Fruit fly (Drosophila melanogaster): Measurements from ENCODE around the gene CG42747.

The CG42747 gene

DNA sequence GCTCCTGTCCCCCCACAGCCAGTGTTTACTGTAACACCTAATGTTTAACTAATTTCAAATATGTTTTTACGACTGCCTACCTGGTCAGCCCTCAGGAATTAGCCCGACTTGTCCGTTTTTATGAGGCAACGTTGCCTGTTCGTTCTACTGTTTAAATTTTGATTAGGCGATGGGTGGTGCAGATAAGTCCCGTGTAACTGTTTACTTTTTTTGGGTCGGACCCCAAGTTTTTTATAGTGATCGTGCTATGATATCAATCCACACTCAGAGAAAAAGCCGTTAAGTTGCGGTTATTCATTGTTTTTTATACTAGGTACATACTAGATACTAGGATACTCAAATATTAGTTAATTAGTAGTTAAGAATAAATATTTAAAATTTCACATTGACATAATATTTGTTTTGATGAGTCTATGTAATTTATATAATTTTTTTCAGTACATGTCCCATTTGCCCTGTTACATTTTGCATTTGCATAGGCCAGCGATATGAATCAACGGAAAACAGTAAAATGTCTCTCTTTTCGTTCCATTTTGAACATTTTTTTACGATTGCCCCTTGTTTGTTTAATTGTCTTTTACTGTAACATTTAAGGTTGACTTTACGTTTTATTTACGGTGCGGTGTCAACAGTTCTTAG, 67.4 kb downstream of the CG42747 start (continued):
- TF ChIP-seq Dek (tag; optimal IDR thresholded peaks at IDR 0.05) (peak; percentile 25), tll (GFP tag; optimal IDR thresholded peaks at IDR 0.05) (peak in 1 of 2 experiments; percentile 46), E2f1 (GFP tag; IDR thresholded peaks at IDR 0.05) (peak; percentile 49; the same call in 1 of the 2 replicates), CG9797 (GFP tag; optimal IDR thresholded peaks at IDR 0.05) (no peak), Sin3A (optimal IDR thresholded peaks at IDR 0.05) (no peak), Awh (GFP tag; IDR thresholded peaks at IDR 0.05) (peak; percentile 59), zf30C (GFP tag; optimal IDR thresholded peaks at IDR 0.05) (peak; percentile 78), Oaz (GFP tag; IDR thresholded peaks at IDR 0.05) (no peak), bab2 (GFP tag; optimal IDR thresholded peaks at IDR 0.05) (peak; percentile 30), CG14667 (GFP tag; IDR thresholded peaks at IDR 0.05) (peak; percentile 56), CG3847 (GFP tag; IDR thresholded peaks at IDR 0.05) (0 out of 2 replicates have a peak, but pooled peaks have one; percentile 19), shn (GFP tag; optimal IDR thresholded peaks at IDR 0.05) (no peak), CG9727 (GFP tag; optimal IDR thresholded peaks at IDR 0.05) (peak; percentile 82), sr (GFP tag; IDR thresholded peaks at IDR 0.05) (no peak), CG10565 (GFP tag; optimal IDR thresholded peaks at IDR 0.05) (no peak), CG17912 (GFP tag; optimal IDR thresholded peaks at IDR 0.05) (no peak), CG13424 (tag; optimal IDR thresholded peaks at IDR 0.05) (peak; percentile 79), zfh2 (GFP tag; optimal IDR thresholded peaks at IDR 0.05) (no peak), CG6272 (GFP tag; IDR thresholded peaks at IDR 0.05) (0 out of 2 replicates have a peak, but pooled peaks have one; percentile 15), CG17612 (GFP tag; IDR thresholded peaks at IDR 0.05) (no peak), ems (GFP tag; optimal IDR thresholded peaks at IDR 0.05) (no peak), lmd (GFP tag; IDR thresholded peaks at IDR 0.05) (peak; percentile 54; the same call in 1 of the 2 replicates), gcm2 (GFP tag; optimal IDR thresholded peaks at IDR 0.05) (peak; percentile 10), CG8944 (GFP tag; optimal IDR thresholded peaks at IDR 0.05) (no peak), C15 (GFP tag; IDR thresholded peaks at IDR 0.05) (no peak), pan (optimal IDR thresholded peaks at IDR 0.05) (no peak), pan (GFP tag; optimal IDR thresholded peaks at IDR 0.05 in 1 of 2, IDR thresholded peaks at IDR 0.05 in 1 of 2) (peak in 1 of 2 experiments; percentile 59), yki (optimal IDR thresholded peaks at IDR 0.05) (no peak), Camta (GFP tag; optimal IDR thresholded peaks at IDR 0.05) (no peak), CG5180 (GFP tag; optimal IDR thresholded peaks at IDR 0.05) (no peak), CG11398 (GFP tag; optimal IDR thresholded peaks at IDR 0.05) (peak; percentile 34), Ets97D (GFP tag; optimal IDR thresholded peaks at IDR 0.05) (no peak), CG14014 (GFP tag; IDR thresholded peaks at IDR 0.05) (0 out of 2 replicates have a peak, but pooled peaks have one; percentile 10), bigmax (GFP tag; optimal IDR thresholded peaks at IDR 0.05) (no peak), ara (GFP tag; IDR thresholded peaks at IDR 0.05) (peak; percentile 83), CG7786 (GFP tag; optimal IDR thresholded peaks at IDR 0.05) (no peak), CG4854 (GFP tag; optimal IDR thresholded peaks at IDR 0.05) (no peak), CG30020 (tag; optimal IDR thresholded peaks at IDR 0.05) (peak; percentile 35), Dad (GFP tag; optimal IDR thresholded peaks at IDR 0.05) (no peak), salm (tag; optimal IDR thresholded peaks at IDR 0.05) (peak; percentile 73), Drgx (GFP tag; IDR thresholded peaks at IDR 0.05) (no peak), CG34224 (GFP tag; IDR thresholded peaks at IDR 0.05; ENCODE audit: partially characterized antibody) (no peak), twi (tag; optimal IDR thresholded peaks at IDR 0.05) (peak; percentile 79), slbo (GFP tag; IDR thresholded peaks at IDR 0.05) (peak; percentile 47; the same call in 1 of the 2 replicates), PHDP (tag; optimal IDR thresholded peaks at IDR 0.05) (peak; percentile 82), CG4707 (GFP tag; optimal IDR thresholded peaks at IDR 0.05) (peak; percentile 40), CG11695 (GFP tag; IDR thresholded peaks at IDR 0.05) (peak; percentile 56; the same call in 1 of the 3 replicates), chn (GFP tag; optimal IDR thresholded peaks at IDR 0.05) (no peak), stc (GFP tag; IDR thresholded peaks at IDR 0.05) (peak; percentile 31; the same call in 1 of the 2 replicates), ttk (GFP tag; IDR thresholded peaks at IDR 0.05) (peak; percentile 66), CG1792 (GFP tag; optimal IDR thresholded peaks at IDR 0.05) (no peak), CG11560 (tag; IDR thresholded peaks at IDR 0.05) (0 out of 3 replicates have a peak, but pooled peaks have one; percentile 34)
